1 fruit fly cellular context compared by ENCODE assay signal in genomic region chr3L:11398484-11399088, dm6.
TF ChIP-seq lines count a peak whose summit lies in the region.

No protein-coding gene starts in this region.

TF ChIP-seq in whole organism, embryonic, 481 proteins besides CTCF, POLR2A, EP300 and RAD21 (continued from another document):
- peak; percentile 0 for TF ChIP-seq cato (GFP tag; optimal IDR thresholded peaks at IDR 0.05; lab: Kevin White, UChicago; ENCODE audit: borderline replicate concordance)
- TF ChIP-seq sens-2 (GFP tag; IDR thresholded peaks at IDR 0.05; lab: Robert Waterston, UW): no peak
- no peak for TF ChIP-seq vnd (GFP tag; IDR thresholded peaks at IDR 0.05; lab: Robert Waterston, UW; ENCODE audit: partially characterized antibody)
- TF ChIP-seq gem (tag; optimal IDR thresholded peaks at IDR 0.05; lab: Kevin White, UChicago): peak; percentile 91
- no peak for TF ChIP-seq Rx (GFP tag; IDR thresholded peaks at IDR 0.05; lab: Robert Waterston, UW)
- TF ChIP-seq Atf3 (GFP tag; optimal IDR thresholded peaks at IDR 0.05; lab: Kevin White, UChicago): no peak
- TF ChIP-seq CG3847 (GFP tag; IDR thresholded peaks at IDR 0.05; lab: Robert Waterston, UW): peak; percentile 24; the same call in 1 of the 2 replicates
- TF ChIP-seq CG11695 (GFP tag; IDR thresholded peaks at IDR 0.05; lab: Robert Waterston, UW): peak; percentile 63; the same call in 2 of the 3 replicates
- TF ChIP-seq CG17361 (GFP tag; IDR thresholded peaks at IDR 0.05; lab: Robert Waterston, UW): peak; percentile 79
- TF ChIP-seq slbo (GFP tag; IDR thresholded peaks at IDR 0.05; lab: Robert Waterston, UW): peak; percentile 54
- no peak for TF ChIP-seq CG18011 (GFP tag; optimal IDR thresholded peaks at IDR 0.05; lab: Kevin White, UChicago)
- TF ChIP-seq da (GFP tag; optimal IDR thresholded peaks at IDR 0.05; lab: Kevin White, UChicago): no peak
- no peak for TF ChIP-seq CG17186 (GFP tag; optimal IDR thresholded peaks at IDR 0.05; lab: Kevin White, UChicago)
- no peak for TF ChIP-seq CG1233 (GFP tag; optimal IDR thresholded peaks at IDR 0.05; lab: Kevin White, UChicago)
- TF ChIP-seq aop (GFP tag; IDR thresholded peaks at IDR 0.05; lab: Robert Waterston, UW): no peak
- TF ChIP-seq eve (GFP tag; optimal IDR thresholded peaks at IDR 0.05; lab: Kevin White, UChicago): no peak
- no peak for TF ChIP-seq CG9876 (GFP tag; optimal IDR thresholded peaks at IDR 0.05; lab: Kevin White, UChicago)
- no peak for TF ChIP-seq MBD-R2 (GFP tag; IDR thresholded peaks at IDR 0.05; lab: Robert Waterston, UW)
- TF ChIP-seq Myb (GFP tag; optimal IDR thresholded peaks at IDR 0.05; lab: Kevin White, UChicago): no peak
- TF ChIP-seq gcm (GFP tag; optimal IDR thresholded peaks at IDR 0.05; lab: Kevin White, UChicago): peak; percentile 46
- TF ChIP-seq CG14441 (GFP tag; IDR thresholded peaks at IDR 0.05; lab: Robert Waterston, UW): no peak
- no peak for TF ChIP-seq CG6765 (GFP tag; optimal IDR thresholded peaks at IDR 0.05; lab: Kevin White, UChicago)
- TF ChIP-seq D19B (GFP tag; optimal IDR thresholded peaks at IDR 0.05; lab: Kevin White, UChicago): no peak
- peak; percentile 33; the same call in 1 of the 2 replicates for TF ChIP-seq ssp (GFP tag; IDR thresholded peaks at IDR 0.05; lab: Robert Waterston, UW)
- TF ChIP-seq CG4360 (GFP tag; IDR thresholded peaks at IDR 0.05; lab: Robert Waterston, UW): peak; percentile 60; the same call in 1 of the 2 replicates
- TF ChIP-seq bowl (GFP tag; IDR thresholded peaks at IDR 0.05; lab: Robert Waterston, UW): no peak
- TF ChIP-seq CG11560 (tag; IDR thresholded peaks at IDR 0.05; lab: Robert Waterston, UW): no peak
- TF ChIP-seq CG12391 (tag; optimal IDR thresholded peaks at IDR 0.05; lab: Kevin White, UChicago): peak; percentile 67
- TF ChIP-seq CG2199 (GFP tag; IDR thresholded peaks at IDR 0.05; lab: Robert Waterston, UW): no peak
- peak; percentile 11 for TF ChIP-seq ATbp (GFP tag; optimal IDR thresholded peaks at IDR 0.05; lab: Kevin White, UChicago)
- TF ChIP-seq hkb (optimal IDR thresholded peaks at IDR 0.05; lab: Kevin White, UChicago): no peak
- TF ChIP-seq hkb (GFP tag; IDR thresholded peaks at IDR 0.05; lab: Robert Waterston, UW): peak; percentile 49
- TF ChIP-seq CG1024 (GFP tag; IDR thresholded peaks at IDR 0.05; lab: Robert Waterston, UW): no peak
- TF ChIP-seq slou (GFP tag; optimal IDR thresholded peaks at IDR 0.05; lab: Kevin White, UChicago): no peak
- TF ChIP-seq CG10147 (GFP tag; optimal IDR thresholded peaks at IDR 0.05; lab: Kevin White, UChicago): peak; percentile 48
- peak; percentile 89 for TF ChIP-seq CG2712 (tag; optimal IDR thresholded peaks at IDR 0.05; lab: Kevin White, UChicago)
- no peak for TF ChIP-seq CG15011 (GFP tag; optimal IDR thresholded peaks at IDR 0.05; lab: Kevin White, UChicago)
- TF ChIP-seq sima (GFP tag; optimal IDR thresholded peaks at IDR 0.05; lab: Kevin White, UChicago): no peak
- TF ChIP-seq CG8765 (GFP tag; IDR thresholded peaks at IDR 0.05; lab: Robert Waterston, UW): no peak
- no peak for TF ChIP-seq CG9609 (GFP tag; optimal IDR thresholded peaks at IDR 0.05; lab: Kevin White, UChicago)
- no peak for TF ChIP-seq NK7.1 (GFP tag; optimal IDR thresholded peaks at IDR 0.05; lab: Kevin White, UChicago)
- no peak for TF ChIP-seq maf-S (GFP tag; optimal IDR thresholded peaks at IDR 0.05; lab: Kevin White, UChicago)
- no peak for TF ChIP-seq TFAM (GFP tag; optimal IDR thresholded peaks at IDR 0.05; lab: Kevin White, UChicago)
- no peak for TF ChIP-seq CG15514 (GFP tag; optimal IDR thresholded peaks at IDR 0.05; lab: Kevin White, UChicago)
- no peak for TF ChIP-seq CG16779 (GFP tag; IDR thresholded peaks at IDR 0.05; lab: Robert Waterston, UW)
- peak; percentile 60 for TF ChIP-seq CG9437 (GFP tag; optimal IDR thresholded peaks at IDR 0.05; lab: Kevin White, UChicago)
- TF ChIP-seq CG10565 (GFP tag; optimal IDR thresholded peaks at IDR 0.05; lab: Kevin White, UChicago): no peak
- no peak for TF ChIP-seq B-H2 (GFP tag; optimal IDR thresholded peaks at IDR 0.05; lab: Kevin White, UChicago)
- no peak for TF ChIP-seq CHES-1-like (GFP tag; optimal IDR thresholded peaks at IDR 0.05; lab: Kevin White, UChicago)
- TF ChIP-seq Vsx1 (GFP tag; optimal IDR thresholded peaks at IDR 0.05; lab: Kevin White, UChicago): no peak
- peak; percentile 54 for TF ChIP-seq CG12659 (GFP tag; optimal IDR thresholded peaks at IDR 0.05; lab: Kevin White, UChicago)
- no peak for TF ChIP-seq HHEX (GFP tag; optimal IDR thresholded peaks at IDR 0.05; lab: Kevin White, UChicago)
- peak; percentile 34 for TF ChIP-seq CG13775 (GFP tag; optimal IDR thresholded peaks at IDR 0.05; lab: Kevin White, UChicago)
- TF ChIP-seq CG7372 (GFP tag; IDR thresholded peaks at IDR 0.05; lab: Robert Waterston, UW): no peak
- TF ChIP-seq CG43689 (GFP tag; IDR thresholded peaks at IDR 0.05; lab: Robert Waterston, UW): no peak
- TF ChIP-seq seq (GFP tag; IDR thresholded peaks at IDR 0.05; lab: Robert Waterston, UW): no peak
- TF ChIP-seq CG2202 (tag; optimal IDR thresholded peaks at IDR 0.05; lab: Kevin White, UChicago): no peak
- TF ChIP-seq CG17385 (GFP tag; optimal IDR thresholded peaks at IDR 0.05; lab: Kevin White, UChicago): peak; percentile 57
- TF ChIP-seq knrl (GFP tag; IDR thresholded peaks at IDR 0.05; lab: Robert Waterston, UW; ENCODE audit: partially characterized antibody): no peak
- peak; percentile 14; the same call in 1 of the 2 replicates for TF ChIP-seq klu (GFP tag; IDR thresholded peaks at IDR 0.05; lab: Robert Waterston, UW)
- no peak for TF ChIP-seq jumu (GFP tag; optimal IDR thresholded peaks at IDR 0.05; lab: Kevin White, UChicago)
- TF ChIP-seq phol (tag; optimal IDR thresholded peaks at IDR 0.05; lab: Kevin White, UChicago): peak; percentile 75
- TF ChIP-seq CG31224 (GFP tag; IDR thresholded peaks at IDR 0.05; lab: Robert Waterston, UW): no peak
- TF ChIP-seq Dip2 (GFP tag; IDR thresholded peaks at IDR 0.05; lab: Robert Waterston, UW): no peak
- peak; percentile 86 for TF ChIP-seq CG18262 (tag; optimal IDR thresholded peaks at IDR 0.05; lab: Kevin White, UChicago)
- peak; percentile 56 for TF ChIP-seq CG17359 (tag; optimal IDR thresholded peaks at IDR 0.05; lab: Kevin White, UChicago)
- 0 out of 2 replicates have a peak, but pooled peaks have one; percentile 24 for TF ChIP-seq CG17612 (GFP tag; IDR thresholded peaks at IDR 0.05; lab: Robert Waterston, UW)
- peak; percentile 21 for TF ChIP-seq Rfx (GFP tag; IDR thresholded peaks at IDR 0.05; lab: Robert Waterston, UW)
- no peak for TF ChIP-seq CG8359 (GFP tag; optimal IDR thresholded peaks at IDR 0.05; lab: Kevin White, UChicago; ENCODE audit: borderline replicate concordance)
- no peak for TF ChIP-seq btn (GFP tag; optimal IDR thresholded peaks at IDR 0.05; lab: Kevin White, UChicago)
- TF ChIP-seq CG32767 (GFP tag; IDR thresholded peaks at IDR 0.05; lab: Robert Waterston, UW): no peak
- no peak for TF ChIP-seq pfk (GFP tag; optimal IDR thresholded peaks at IDR 0.05; lab: Kevin White, UChicago)
- TF ChIP-seq pita (GFP tag; optimal IDR thresholded peaks at IDR 0.05; lab: Kevin White, UChicago): no peak
- no peak for TF ChIP-seq Ravus (GFP tag; IDR thresholded peaks at IDR 0.05; lab: Robert Waterston, UW)
- no peak for TF ChIP-seq crol (GFP tag; IDR thresholded peaks at IDR 0.05; lab: Robert Waterston, UW)
- TF ChIP-seq CG31441 (GFP tag; IDR thresholded peaks at IDR 0.05; lab: Robert Waterston, UW): peak; percentile 92
- TF ChIP-seq Hr51 (GFP tag; optimal IDR thresholded peaks at IDR 0.05; lab: Kevin White, UChicago): peak in 1 of 2 experiments; percentile 63
- no peak for TF ChIP-seq CG30020 (tag; optimal IDR thresholded peaks at IDR 0.05; lab: Kevin White, UChicago)
- no peak for TF ChIP-seq sc (optimal IDR thresholded peaks at IDR 0.05; lab: Kevin White, UChicago)
- TF ChIP-seq sc (GFP tag; optimal IDR thresholded peaks at IDR 0.05; lab: Kevin White, UChicago): no peak
- TF ChIP-seq CG10654 (GFP tag; optimal IDR thresholded peaks at IDR 0.05; lab: Kevin White, UChicago): peak; percentile 21
- TF ChIP-seq Hmx (GFP tag; optimal IDR thresholded peaks at IDR 0.05; lab: Kevin White, UChicago): no peak
- no peak for TF ChIP-seq Lhr (GFP tag; optimal IDR thresholded peaks at IDR 0.05; lab: Kevin White, UChicago)
- TF ChIP-seq HmgZ (tag; optimal IDR thresholded peaks at IDR 0.05; lab: Kevin White, UChicago): no peak
- peak; percentile 29 for TF ChIP-seq tin (GFP tag; optimal IDR thresholded peaks at IDR 0.05; lab: Kevin White, UChicago)
- 0 out of 3 replicates have a peak, but pooled peaks have one; percentile 47 for TF ChIP-seq Dbx (GFP tag; IDR thresholded peaks at IDR 0.05; lab: Robert Waterston, UW)
- TF ChIP-seq gfzf (GFP tag; optimal IDR thresholded peaks at IDR 0.05; lab: Kevin White, UChicago): no peak
- TF ChIP-seq gsb (GFP tag; IDR thresholded peaks at IDR 0.05; lab: Robert Waterston, UW): no peak
- TF ChIP-seq NC2α (GFP tag; optimal IDR thresholded peaks at IDR 0.05; lab: Kevin White, UChicago): no peak
- TF ChIP-seq prd (optimal IDR thresholded peaks at IDR 0.05; lab: Kevin White, UChicago): no peak
- TF ChIP-seq prd (GFP tag; IDR thresholded peaks at IDR 0.05; lab: Robert Waterston, UW): peak; percentile 58; the same call in 2 of the 3 replicates
- peak; percentile 67 for TF ChIP-seq Sox102F (GFP tag; optimal IDR thresholded peaks at IDR 0.05; lab: Kevin White, UChicago)
- no peak for TF ChIP-seq ranshi (GFP tag; IDR thresholded peaks at IDR 0.05; lab: Robert Waterston, UW)
- no peak; the same call in none of the 2 replicates for TF ChIP-seq CG32532 (GFP tag; IDR thresholded peaks at IDR 0.05; lab: Robert Waterston, UW)
- TF ChIP-seq CG8089 (GFP tag; optimal IDR thresholded peaks at IDR 0.05; lab: Kevin White, UChicago): no peak
- peak; percentile 59 for TF ChIP-seq D19A (tag; optimal IDR thresholded peaks at IDR 0.05; lab: Kevin White, UChicago)
- TF ChIP-seq cwo (GFP tag; optimal IDR thresholded peaks at IDR 0.05; lab: Kevin White, UChicago): peak; percentile 36
- TF ChIP-seq so (GFP tag; IDR thresholded peaks at IDR 0.05; lab: Robert Waterston, UW): peak; percentile 28; the same call in 1 of the 3 replicates
- TF ChIP-seq CG12299 (tag; optimal IDR thresholded peaks at IDR 0.05; lab: Kevin White, UChicago): peak; percentile 57
- no peak for TF ChIP-seq emc (GFP tag; optimal IDR thresholded peaks at IDR 0.05; lab: Kevin White, UChicago)
- TF ChIP-seq CG7786 (GFP tag; optimal IDR thresholded peaks at IDR 0.05; lab: Kevin White, UChicago): no peak
- TF ChIP-seq lola (GFP tag; optimal IDR thresholded peaks at IDR 0.05; lab: Kevin White, UChicago): peak in 1 of 3 experiments; percentile 65
- TF ChIP-seq CG1792 (GFP tag; optimal IDR thresholded peaks at IDR 0.05; lab: Kevin White, UChicago): no peak
- peak; percentile 48 for TF ChIP-seq bcd (GFP tag; optimal IDR thresholded peaks at IDR 0.05; lab: Kevin White, UChicago)
- TF ChIP-seq tio (GFP tag; optimal IDR thresholded peaks at IDR 0.05; lab: Kevin White, UChicago): peak; percentile 12
- no peak for TF ChIP-seq ken (GFP tag; IDR thresholded peaks at IDR 0.05; lab: Robert Waterston, UW)
- TF ChIP-seq CG2120 (GFP tag; optimal IDR thresholded peaks at IDR 0.05; lab: Kevin White, UChicago): no peak
- TF ChIP-seq bsh (GFP tag; optimal IDR thresholded peaks at IDR 0.05; lab: Kevin White, UChicago): peak in 1 of 2 experiments; percentile 52
- no peak for TF ChIP-seq chm (GFP tag; IDR thresholded peaks at IDR 0.05; lab: Robert Waterston, UW)
- no peak for TF ChIP-seq sd (tag; optimal IDR thresholded peaks at IDR 0.05; lab: Kevin White, UChicago)
- peak; percentile 68 for TF ChIP-seq tgo (GFP tag; IDR thresholded peaks at IDR 0.05; lab: Robert Waterston, UW)
- no peak for TF ChIP-seq Sry-β (GFP tag; optimal IDR thresholded peaks at IDR 0.05; lab: Kevin White, UChicago)
- TF ChIP-seq CG31388 (GFP tag; optimal IDR thresholded peaks at IDR 0.05; lab: Kevin White, UChicago): no peak
- peak; percentile 60 for TF ChIP-seq az2 (GFP tag; optimal IDR thresholded peaks at IDR 0.05; lab: Kevin White, UChicago)
- peak; percentile 29 for TF ChIP-seq ind (GFP tag; optimal IDR thresholded peaks at IDR 0.05; lab: Kevin White, UChicago)
- TF ChIP-seq ERR (GFP tag; optimal IDR thresholded peaks at IDR 0.05; lab: Kevin White, UChicago): no peak
- TF ChIP-seq CG14965 (GFP tag; optimal IDR thresholded peaks at IDR 0.05; lab: Kevin White, UChicago; ENCODE audit: borderline replicate concordance): no peak
- TF ChIP-seq CG7839 (tag; optimal IDR thresholded peaks at IDR 0.05; lab: Kevin White, UChicago): peak; percentile 67
- TF ChIP-seq kay (GFP tag; optimal IDR thresholded peaks at IDR 0.05; lab: Kevin White, UChicago): no peak
- TF ChIP-seq grn (GFP tag; optimal IDR thresholded peaks at IDR 0.05; lab: Kevin White, UChicago): no peak
- no peak for TF ChIP-seq H15 (GFP tag; IDR thresholded peaks at IDR 0.05; lab: Robert Waterston, UW)
- peak; percentile 32 for TF ChIP-seq Hand (GFP tag; optimal IDR thresholded peaks at IDR 0.05; lab: Kevin White, UChicago)
- no peak for TF ChIP-seq dan (GFP tag; IDR thresholded peaks at IDR 0.05; lab: Robert Waterston, UW)
- TF ChIP-seq nau (GFP tag; optimal IDR thresholded peaks at IDR 0.05; lab: Kevin White, UChicago): no peak
- peak; percentile 57 for TF ChIP-seq Ptx1 (GFP tag; IDR thresholded peaks at IDR 0.05; lab: Robert Waterston, UW)
- no peak for TF ChIP-seq CG42726 (GFP tag; IDR thresholded peaks at IDR 0.05; lab: Robert Waterston, UW; ENCODE audit: partially characterized antibody)
TF ChIP-seq in whole organism, embryonic: peak in this region for 156.
